Worm (Caenorhabditis elegans): ENCODE results near the gene chca-1.

ce11 chrIV:9609095-9609494 lies 42.1 kb upstream of the chca-1 start:
- TF ChIP-seq zag-1 (tag; optimal IDR thresholded peaks at IDR 0.05) (no peak), lin-13 (GFP tag; optimal IDR thresholded peaks at IDR 0.05) (no peak), ceh-44 (GFP tag; IDR thresholded peaks at IDR 0.05) (no peak), ama-1 (optimal IDR thresholded peaks at IDR 0.05) (no peak), spr-1 (tag; optimal IDR thresholded peaks at IDR 0.05) (no peak)
